Worm (Caenorhabditis elegans) whole organism, L2 larva: Measurements from ENCODE around the gene nhr-101.

Source experiments
- ama-1 ChIP-seq: fragments of 150-350 bp; optimal IDR thresholded peaks from 2 replicates; lab custom pipeline; 2018; ENCODE audit warnings: inconsistent platforms
- dmd-4 ChIP-seq: sonication (generic microtip); optimal IDR thresholded peaks from 2 replicates; lab custom pipeline; 2017; ENCODE audit warnings: missing biosample characterization, missing genetic modification characterization
- elt-1 ChIP-seq: fragments of 150-350 bp; optimal IDR thresholded peaks from 2 replicates; lab custom pipeline; 2014; ENCODE audit warnings: missing biosample characterization, missing genetic modification characterization
- elt-3 ChIP-seq: sonication (generic microtip); optimal IDR thresholded peaks from 2 replicates; lab custom pipeline; 2017; ENCODE audit warnings: missing biosample characterization, missing genetic modification characterization
- gmeb-1 ChIP-seq: fragments of 150-350 bp; optimal IDR thresholded peaks from 2 replicates; lab custom pipeline; 2014; ENCODE audit warnings: missing biosample characterization, missing genetic modification characterization
- lin-13 ChIP-seq: fragments of 150-350 bp; optimal IDR thresholded peaks from 2 replicates; lab custom pipeline; 2014; ENCODE audit warnings: missing biosample characterization, missing genetic modification reagents, missing genetic modification characterization
- sem-4 ChIP-seq: fragments of 150-350 bp; optimal IDR thresholded peaks from 2 replicates; lab custom pipeline; 2014; ENCODE audit warnings: missing biosample characterization, missing genetic modification reagents, missing genetic modification characterization
- snpc-4 ChIP-seq: fragments of 150-350 bp; optimal IDR thresholded peaks from 2 replicates; lab custom pipeline; 2014; ENCODE audit warnings: missing biosample characterization, missing genetic modification characterization
- unc-62 ChIP-seq: fragments of 150-350 bp; optimal IDR thresholded peaks from 2 replicates; lab custom pipeline; 2014; ENCODE audit warnings: missing biosample characterization, missing genetic modification reagents, missing genetic modification characterization
- zag-1 ChIP-seq: fragments of 150-350 bp; optimal IDR thresholded peaks from 2 replicates; lab custom pipeline; 2014; ENCODE audit warnings: missing biosample characterization, missing genetic modification characterization

DNA sequence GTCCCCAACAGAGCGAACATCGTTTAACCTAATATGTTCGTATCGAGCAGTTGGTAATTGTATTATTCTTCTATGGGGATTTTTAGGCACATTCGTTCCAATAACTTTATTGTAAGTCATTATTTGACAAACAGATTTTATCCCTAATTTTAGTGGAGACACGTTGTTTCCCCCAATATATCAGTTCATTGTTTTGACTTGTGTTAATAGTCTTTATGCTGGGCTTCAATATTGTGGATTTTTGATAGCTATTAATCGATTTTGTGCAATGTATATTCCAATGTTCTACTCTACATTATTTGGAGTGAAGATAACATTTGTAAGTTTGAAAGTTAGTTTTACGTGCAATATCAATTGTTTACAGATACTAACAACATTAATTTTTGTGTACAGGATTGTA lies 23.6 kb downstream of the nhr-101 start:
- no peak for TF ChIP-seq snpc-4 (tag; lab: Kevin White, UChicago)
- TF ChIP-seq dmd-4 (tag; lab: Kevin White, UChicago) = no peak
- no peak for TF ChIP-seq elt-3
- TF ChIP-seq sem-4 = no peak
- TF ChIP-seq elt-1 (tag; lab: Kevin White, UChicago) = no peak
- TF ChIP-seq unc-62 = no peak
- TF ChIP-seq gmeb-1 (tag; lab: Kevin White, UChicago) = no peak
- TF ChIP-seq zag-1 (tag; lab: Kevin White, UChicago) = no peak
- no peak for TF ChIP-seq ama-1 (lab: Kevin White, UChicago)
- TF ChIP-seq lin-13 (GFP tag; lab: Kevin White, UChicago) = no peak
